Fruit fly (Drosophila melanogaster) ovary, adult (tissue): ENCODE data around the gene scat.
A peak's percentile ranks its signal among the peaks of the same experiment; 100 is the strongest.

ENCODE experiments used
- CG17801 ChIP-seq: fragments of 200-800 bp; optimal IDR thresholded peaks from 2 replicates; lab custom pipeline; 2019; ENCODE audit warnings: missing biosample characterization, mild to moderate bottlenecking, missing genetic modification characterization, moderate library complexity; ENCODE audit not compliant: partially characterized antibody

Gene scat

DNA sequence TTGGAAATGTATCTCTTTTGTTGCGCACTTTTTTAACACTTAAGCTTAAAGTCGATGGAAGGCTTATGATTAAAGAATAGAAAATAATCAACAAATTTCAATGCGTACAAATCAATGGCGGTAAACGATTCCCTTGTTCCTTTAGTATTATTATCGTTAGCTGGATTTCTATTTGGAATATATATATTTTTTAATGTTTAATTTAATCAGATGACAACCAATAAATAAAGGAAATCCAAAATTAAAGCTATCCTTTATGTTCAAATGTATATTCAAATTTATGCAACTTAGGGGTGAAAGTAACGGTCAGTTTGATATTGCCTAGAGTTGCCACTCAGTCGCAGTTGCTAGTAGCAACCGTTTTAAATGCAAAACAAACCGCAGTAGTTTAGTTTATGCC is 3.9 kb downstream of the scat start, which contains the start of gene CG3769:
CG3769 (plus strand) TSS at position 301 of the 400 bp plus-strand sequence.
- TF ChIP-seq CG17801 (GFP tag; lab: Kevin White, UChicago), result no peak

dm6 chr2L:9436504-9436903 is 5.3 kb downstream of the scat start, which contains the start of gene RpS28-like:
RpS28-like (plus strand) TSS chr2L:9436804.
- no peak for TF ChIP-seq CG17801 (GFP tag; lab: Kevin White, UChicago)

DNA sequence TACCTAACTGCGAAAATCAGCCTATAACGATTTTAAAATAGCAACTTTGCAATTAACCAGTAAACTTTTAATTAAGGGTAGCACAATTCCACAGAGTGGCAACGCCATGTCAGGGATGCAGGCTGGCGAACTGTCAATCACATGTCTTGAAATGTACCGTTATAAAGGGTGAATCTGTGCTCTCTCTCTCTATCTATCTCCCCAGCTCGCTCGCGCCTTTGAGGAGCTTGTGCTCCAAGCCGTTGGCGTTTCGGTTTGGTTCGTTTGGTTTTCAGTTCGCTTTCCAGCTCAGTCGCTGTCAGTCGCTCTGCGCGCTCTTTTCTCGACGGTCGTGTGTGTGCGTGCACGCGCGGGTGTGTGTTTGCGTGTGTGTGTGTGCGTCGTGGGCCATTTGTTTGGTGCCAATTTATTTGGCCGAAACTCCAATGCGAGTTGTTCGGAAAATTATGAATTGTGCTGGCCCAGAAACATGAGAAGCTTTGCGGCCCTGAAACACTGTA is 6.1 kb downstream of the scat start, which contains the start of gene numb:
numb (plus strand) TSS at position 254 of the 500 bp plus-strand sequence.
- peak; percentile 55 for TF ChIP-seq CG17801 (GFP tag; lab: Kevin White, UChicago)

dm6 chr2L:9438227-9438626 is 7.0 kb downstream of the scat start:
- TF ChIP-seq CG17801 (GFP tag; lab: Kevin White, UChicago), result peak; percentile 37

DNA sequence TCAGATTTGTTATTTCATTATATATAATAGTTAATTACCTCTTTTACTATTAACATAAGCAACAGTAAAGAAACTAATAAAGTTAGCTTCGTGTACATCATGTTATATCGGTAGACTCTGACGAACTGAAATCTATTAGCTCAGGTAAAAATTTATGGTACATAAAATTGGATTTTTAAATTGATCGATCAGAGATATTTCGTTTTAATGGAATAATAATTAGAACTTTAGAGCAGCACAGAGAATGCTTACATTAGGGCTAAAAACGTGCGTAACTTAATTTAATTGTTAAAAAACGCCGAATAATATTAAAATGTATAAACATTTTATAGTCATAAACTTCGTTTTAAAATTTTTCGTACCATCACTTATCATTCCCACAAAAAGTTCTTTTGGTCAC is 9.4 kb downstream of the scat start, which contains the start of gene CG33723:
CG33723 (minus strand) TSS at position 101 of the 400 bp plus-strand sequence.
- TF ChIP-seq CG17801 (GFP tag; lab: Kevin White, UChicago), result no peak

- TF ChIP-seq CG17801 (GFP tag; lab: Kevin White, UChicago), result no peak
Measured at dm6 chr2L:9442795-9443287, 11.6 kb downstream of the scat start.

dm6 chr2L:9445753-9446152 is 14.5 kb downstream of the scat start:
- no peak for TF ChIP-seq CG17801 (GFP tag; lab: Kevin White, UChicago)

dm6 chr2L:9446398-9446945 is 15.3 kb downstream of the scat start:
- no peak for TF ChIP-seq CG17801 (GFP tag; lab: Kevin White, UChicago)

- TF ChIP-seq CG17801 (GFP tag; lab: Kevin White, UChicago), result no peak
Measured at dm6 chr2L:9447816-9448215, 16.6 kb downstream of the scat start.

dm6 chr2L:9448322-9449256 is 17.4 kb downstream of the scat start:
- TF ChIP-seq CG17801 (GFP tag; lab: Kevin White, UChicago), result no peak

DNA sequence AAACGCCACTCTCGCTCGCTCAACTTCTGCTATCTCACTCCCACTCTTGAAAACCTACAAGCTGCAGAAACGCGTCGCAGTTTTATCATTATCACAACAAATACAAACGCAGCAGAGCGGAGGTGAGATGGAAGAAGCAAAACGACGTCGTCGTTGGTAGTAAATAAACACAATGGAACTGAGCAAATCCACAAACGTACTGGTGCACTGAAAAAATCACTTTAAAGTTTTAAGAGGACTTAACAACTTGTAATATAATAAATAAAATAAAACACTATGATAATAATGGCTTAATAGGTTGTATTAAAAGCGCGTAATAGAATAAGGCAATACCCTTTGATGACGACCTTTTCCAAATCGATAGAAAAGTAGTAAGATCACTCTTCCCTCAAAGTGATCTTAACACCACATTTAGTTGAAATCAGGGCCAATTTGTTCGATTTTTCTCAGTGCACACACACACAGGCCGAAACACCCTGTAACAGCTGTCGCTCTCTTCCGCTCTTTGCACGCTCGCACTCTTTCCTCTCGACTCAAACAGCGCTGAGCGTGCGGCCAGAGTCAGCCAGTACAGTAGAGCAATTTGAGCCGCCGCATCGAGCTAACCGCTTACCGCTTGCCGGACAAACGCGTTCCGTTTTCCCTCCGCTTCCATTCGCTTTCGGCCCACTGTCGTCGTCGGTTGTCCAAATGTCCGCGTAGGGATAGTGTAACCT is 18.2 kb downstream of the scat start:
- peak; percentile 96 for TF ChIP-seq CG17801 (GFP tag; lab: Kevin White, UChicago)

- no peak for TF ChIP-seq CG17801 (GFP tag; lab: Kevin White, UChicago)
Measured at dm6 chr2L:9452959-9453358, 21.8 kb downstream of the scat start.

DNA sequence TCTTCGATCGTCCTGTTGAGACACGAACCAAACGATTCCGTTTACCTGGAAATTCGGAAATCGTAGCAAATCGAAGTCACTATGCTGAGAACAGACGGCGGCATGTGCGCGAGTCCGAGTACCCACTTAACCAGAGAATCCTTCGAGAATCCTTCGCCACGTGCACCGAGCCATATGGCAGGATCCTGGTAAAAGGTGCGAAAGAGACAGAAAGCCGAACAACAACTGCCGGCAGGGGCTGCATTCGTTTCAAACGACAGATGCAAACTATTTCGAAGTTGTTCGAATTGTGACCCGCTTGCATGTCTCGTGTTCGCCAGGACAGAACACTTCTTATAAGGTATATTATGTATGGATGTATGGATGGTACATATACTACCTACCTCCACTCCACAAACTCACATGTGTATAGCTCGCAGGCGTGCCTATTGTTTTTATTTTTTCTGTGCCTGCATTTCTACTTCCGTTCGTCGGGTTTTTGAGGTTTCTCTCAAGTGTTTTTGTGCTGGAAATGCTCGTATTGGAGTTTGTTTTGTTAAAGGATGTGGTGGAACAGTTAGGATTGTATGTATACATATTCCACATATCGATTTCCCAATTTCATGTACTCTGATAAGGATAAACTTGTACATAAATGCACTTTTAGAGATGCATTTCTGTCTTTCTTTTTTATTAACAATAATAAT is 23.3 kb downstream of the scat start:
- no peak for TF ChIP-seq CG17801 (GFP tag; lab: Kevin White, UChicago)

dm6 chr2L:9455157-9455556 is 24.0 kb downstream of the scat start:
- no peak for TF ChIP-seq CG17801 (GFP tag; lab: Kevin White, UChicago)
